Worm (Caenorhabditis elegans) whole organism, dauer: Measurements from ENCODE around the gene srh-171.

ENCODE experiments used
- unc-62 ChIP-seq: sonication (generic microtip); optimal IDR thresholded peaks from 2 replicates; lab custom pipeline; 2017; ENCODE audit warnings: missing biosample characterization, missing genetic modification reagents, missing genetic modification characterization

The srh-171 gene

ce11 chrV:19986213-19986612, 20.7 kb downstream of the srh-171 start, which contains the start of gene clec-260:
Gene clec-260, minus strand, starts transcription at chrV:19986313.
- TF ChIP-seq unc-62 (GFP tag; lab: Kevin White, UChicago), result no peak

ce11 chrV:19986788-19987187, 21.3 kb downstream of the srh-171 start:
- TF ChIP-seq unc-62 (GFP tag; lab: Kevin White, UChicago), result no peak

- TF ChIP-seq unc-62 (GFP tag; lab: Kevin White, UChicago), result no peak
Observed at ce11 chrV:19987684-19988083, 22.2 kb downstream of the srh-171 start, which contains the start of gene sri-67. Gene sri-67, plus strand, starts transcription at chrV:19987984.

ce11 chrV:19994093-19994492, 28.6 kb downstream of the srh-171 start, which contains the start of gene Y60A3A.25:
Gene Y60A3A.25, minus strand, starts transcription at chrV:19994193.
- no peak for TF ChIP-seq unc-62 (GFP tag; lab: Kevin White, UChicago)

- TF ChIP-seq unc-62 (GFP tag; lab: Kevin White, UChicago), result no peak
Observed at ce11 chrV:19994665-19995064, 29.2 kb downstream of the srh-171 start.

ce11 chrV:19997481-19997880, 32.0 kb downstream of the srh-171 start:
- no peak for TF ChIP-seq unc-62 (GFP tag; lab: Kevin White, UChicago)

ce11 chrV:19998203-19998836, 32.8 kb downstream of the srh-171 start:
- no peak for TF ChIP-seq unc-62 (GFP tag; lab: Kevin White, UChicago)

ce11 chrV:19999100-19999499, 33.6 kb downstream of the srh-171 start:
- TF ChIP-seq unc-62 (GFP tag; lab: Kevin White, UChicago), result no peak

ce11 chrV:19999789-20000188, 34.3 kb downstream of the srh-171 start:
- TF ChIP-seq unc-62 (GFP tag; lab: Kevin White, UChicago), result no peak

ce11 chrV:20000639-20001038, 35.1 kb downstream of the srh-171 start:
- no peak for TF ChIP-seq unc-62 (GFP tag; lab: Kevin White, UChicago)

ce11 chrV:20002194-20002593, 36.7 kb downstream of the srh-171 start:
- no peak for TF ChIP-seq unc-62 (GFP tag; lab: Kevin White, UChicago)

- no peak for TF ChIP-seq unc-62 (GFP tag; lab: Kevin White, UChicago)
Observed at ce11 chrV:20004385-20004784, 38.9 kb downstream of the srh-171 start, which contains the start of gene unc-51. Gene unc-51, minus strand, starts transcription at chrV:20004485.

- no peak for TF ChIP-seq unc-62 (GFP tag; lab: Kevin White, UChicago)
Observed at ce11 chrV:20005724-20006132, 40.2 kb downstream of the srh-171 start.

- TF ChIP-seq unc-62 (GFP tag; lab: Kevin White, UChicago), result no peak
Observed at ce11 chrV:20007470-20007869, 42.0 kb downstream of the srh-171 start, which contains the start of gene Y60A3A.23. Gene Y60A3A.23, plus strand, starts transcription at chrV:20007770.

ce11 chrV:20011199-20011598, 45.7 kb downstream of the srh-171 start:
- TF ChIP-seq unc-62 (GFP tag; lab: Kevin White, UChicago), result no peak

ce11 chrV:20011654-20012053, 46.2 kb downstream of the srh-171 start, which contains the start of gene Y60A3A.21:
Gene Y60A3A.21, plus strand, starts transcription at chrV:20011954.
- no peak for TF ChIP-seq unc-62 (GFP tag; lab: Kevin White, UChicago)

ce11 chrV:20021347-20021746, 55.8 kb downstream of the srh-171 start:
- TF ChIP-seq unc-62 (GFP tag; lab: Kevin White, UChicago), result no peak
